Worm (Caenorhabditis elegans) whole organism, young adult: ENCODE measurements around the gene R07E5.4.
A peak's percentile ranks its signal among the peaks of the same experiment; 100 is the strongest.

Experiments used
- B0261.1 ChIP-seq: sonication (generic microtip); optimal IDR thresholded peaks from 2 replicates; lab custom pipeline; 2016; ENCODE audit warnings: mild to moderate bottlenecking, missing genetic modification characterization, moderate library complexity, missing compliant biosample characterization
- F10E7.11 ChIP-seq: sonication (generic microtip); optimal IDR thresholded peaks from 2 replicates; lab custom pipeline; 2017; ENCODE audit warnings: mild to moderate bottlenecking, missing genetic modification characterization, moderate library complexity, missing compliant biosample characterization
- F33H1.4 ChIP-seq: fragments of 200-800 bp; sonication (Bioruptor generic); IDR thresholded peaks from 2 replicates; pipeline ENCODE4 v1.3.6; 2022; ENCODE audit warnings: missing genetic modification reagents, missing genetic modification characterization, missing compliant biosample characterization
- F39B2.1 ChIP-seq: fragments of 200-800 bp; sonication (Bioruptor generic); IDR thresholded peaks from 2 replicates; pipeline ENCODE4 v1.3.6; 2022; ENCODE audit warnings: missing genetic modification reagents, missing genetic modification characterization, missing compliant biosample characterization
- Y56A3A.18 ChIP-seq: fragments of 200-800 bp; sonication (Bioruptor generic); IDR thresholded peaks from 2 replicates; pipeline ENCODE4 v1.3.6; 2022; ENCODE audit warnings: missing genetic modification reagents, missing genetic modification characterization, missing compliant biosample characterization
- attf-6 ChIP-seq: fragments of 200-800 bp; sonication (Bioruptor generic); IDR thresholded peaks from 2 replicates; pipeline ENCODE4 v1.3.6; 2022; ENCODE audit warnings: missing genetic modification reagents, missing genetic modification characterization, missing compliant biosample characterization
- bed-1 ChIP-seq: fragments of 200-800 bp; sonication (Bioruptor generic); IDR thresholded peaks from 2 replicates; pipeline ENCODE4 v1.3.6; 2022; ENCODE audit warnings: missing genetic modification reagents, missing genetic modification characterization, missing compliant biosample characterization
- bed-2 ChIP-seq: fragments of 200-800 bp; sonication (Bioruptor generic); IDR thresholded peaks from 2 replicates; pipeline ENCODE4 v1.3.6; 2022; ENCODE audit warnings: missing genetic modification reagents, missing genetic modification characterization, missing compliant biosample characterization
- ccch-3 ChIP-seq: fragments of 200-800 bp; sonication (Bioruptor generic); optimal IDR thresholded peaks from 2 replicates; lab custom pipeline; 2018; ENCODE audit warnings: mild to moderate bottlenecking, missing genetic modification characterization, missing compliant biosample characterization
- cebp-1 ChIP-seq, 2 experiments: fragments of 200-800 bp in 1 of 2; sonication (Bioruptor generic) in 1 of 2; sonication (generic microtip) in 1 of 2; IDR thresholded peaks in 1 of 2; optimal IDR thresholded peaks in 1 of 2; 2 replicates each; pipeline versions ENCODE4 v1.3.6 to Lab custom; 2017 to 2022; ENCODE audit warnings: missing compliant biosample characterization in 2 of 2, missing genetic modification characterization in 2 of 2, mild to moderate bottlenecking in 1 of 2, missing genetic modification reagents in 1 of 2, moderate library complexity in 1 of 2
- ceh-100 ChIP-seq: fragments of 200-800 bp; sonication (Bioruptor generic); IDR thresholded peaks from 2 replicates; pipeline ENCODE4 v1.3.6; 2022; ENCODE audit warnings: missing genetic modification reagents, missing genetic modification characterization, missing compliant biosample characterization
- ceh-79 ChIP-seq: sonication (generic microtip); optimal IDR thresholded peaks from 2 replicates; lab custom pipeline; 2017; ENCODE audit warnings: mild to moderate bottlenecking, missing genetic modification characterization, missing compliant biosample characterization
- die-1 ChIP-seq: sonication (generic microtip); optimal IDR thresholded peaks from 2 replicates; lab custom pipeline; 2016; ENCODE audit warnings: missing genotype, mild to moderate bottlenecking, missing genetic modification characterization, missing compliant biosample characterization
- dpff-1 ChIP-seq: sonication (generic microtip); optimal IDR thresholded peaks from 2 replicates; lab custom pipeline; 2017; ENCODE audit warnings: mild to moderate bottlenecking, missing genetic modification characterization, missing compliant biosample characterization
- efl-1 ChIP-seq: fragments of 150-350 bp; optimal IDR thresholded peaks from 2 replicates; lab custom pipeline; 2014; ENCODE audit warnings: missing biosample characterization, missing genetic modification reagents, missing genetic modification characterization
- egrh-3 ChIP-seq: fragments of 200-800 bp; sonication (Bioruptor generic); IDR thresholded peaks from 2 replicates; pipeline ENCODE4 v1.3.6; 2022; ENCODE audit warnings: missing genetic modification reagents, missing genetic modification characterization, missing compliant biosample characterization
- fkh-3 ChIP-seq: sonication (generic microtip); optimal IDR thresholded peaks from 2 replicates; lab custom pipeline; 2016; ENCODE audit warnings: mild to moderate bottlenecking, missing genetic modification characterization, missing compliant biosample characterization
- hlh-26 ChIP-seq: fragments of 200-800 bp; sonication (Bioruptor generic); conservative IDR thresholded peaks from 2 replicates; pipeline ENCODE4 v1.3.6; 2022; ENCODE audit warnings: missing genetic modification reagents, missing genetic modification characterization, missing compliant biosample characterization
- hsf-1 ChIP-seq: fragments of 200-800 bp; sonication (Bioruptor generic); IDR thresholded peaks from 2 replicates; pipeline ENCODE4 v1.3.6; 2022; ENCODE audit warnings: missing genetic modification reagents, missing genetic modification characterization, missing compliant biosample characterization
- lag-1 ChIP-seq: fragments of 200-800 bp; sonication (Bioruptor generic); IDR thresholded peaks from 2 replicates; pipeline ENCODE4 v1.3.6; 2022; ENCODE audit warnings: missing genetic modification reagents, missing genetic modification characterization, missing compliant biosample characterization
- lir-1 ChIP-seq: fragments of 200-800 bp; sonication (Bioruptor generic); conservative IDR thresholded peaks from 2 replicates; pipeline ENCODE4 v1.3.6; 2022; ENCODE audit warnings: missing genetic modification reagents, missing genetic modification characterization, missing compliant biosample characterization
- madf-3 ChIP-seq: fragments of 200-800 bp; sonication (Bioruptor generic); IDR thresholded peaks from 2 replicates; pipeline ENCODE4 v1.3.6; 2022; ENCODE audit warnings: missing genetic modification reagents, missing genetic modification characterization, missing compliant biosample characterization
- madf-6 ChIP-seq: fragments of 200-800 bp; sonication (Bioruptor generic); IDR thresholded peaks from 2 replicates; pipeline ENCODE4 v1.3.6; 2022; ENCODE audit warnings: missing genetic modification reagents, missing genetic modification characterization, missing compliant biosample characterization
- nhr-120 ChIP-seq: fragments of 200-800 bp; sonication (Bioruptor generic); IDR thresholded peaks from 2 replicates; pipeline ENCODE4 v1.3.6; 2022; ENCODE audit warnings: missing genetic modification characterization, missing compliant biosample characterization
- nhr-80 ChIP-seq: sonication (generic microtip); optimal IDR thresholded peaks from 2 replicates; lab custom pipeline; 2016; ENCODE audit warnings: missing genetic modification characterization, missing compliant biosample characterization
- pbrm-1 ChIP-seq: fragments of 200-800 bp; sonication (Bioruptor generic); IDR thresholded peaks from 2 replicates; pipeline ENCODE4 v1.3.6; 2022; ENCODE audit warnings: missing genetic modification reagents, missing genetic modification characterization, missing compliant biosample characterization
- pha-4 ChIP-seq: fragments of 150-350 bp; sonication (generic microtip); optimal IDR thresholded peaks from 2 replicates; lab custom pipeline; 2014; ENCODE audit warnings: missing biosample characterization, missing genetic modification reagents, missing genetic modification characterization
- rcor-1 ChIP-seq: fragments of 200-800 bp; sonication (Bioruptor generic); IDR thresholded peaks from 2 replicates; pipeline ENCODE4 v1.3.6; 2022; ENCODE audit warnings: missing genetic modification reagents, missing genetic modification characterization, missing compliant biosample characterization
- rpc-1 ChIP-seq, 2 experiments: fragments of 150-350 bp in 1 of 2; sonication (generic microtip) in 1 of 2; optimal IDR thresholded peaks; 2 replicates each; lab custom pipeline; 2014 to 2018; ENCODE audit warnings: missing biosample characterization in 1 of 2, missing genetic modification characterization in 1 of 2, missing genetic modification reagents in 1 of 2, missing genotype in 1 of 2
- sea-2 ChIP-seq: fragments of 200-800 bp; sonication (Bioruptor generic); IDR thresholded peaks from 2 replicates; pipeline ENCODE4 v1.3.6; 2022; ENCODE audit warnings: missing genetic modification characterization, missing compliant biosample characterization
- snpc-1.1 ChIP-seq: sonication (generic microtip); optimal IDR thresholded peaks from 2 replicates; lab custom pipeline; 2017; ENCODE audit warnings: missing genetic modification characterization, mild to moderate bottlenecking, missing compliant biosample characterization, antibody characterized with exemption, moderate library complexity, missing genotype, missing genetic modification reagents; ENCODE audit not compliant: insufficient read depth
- snpc-3.4 ChIP-seq: sonication (generic microtip); optimal IDR thresholded peaks from 2 replicates; lab custom pipeline; 2017; ENCODE audit warnings: missing genetic modification characterization, mild to moderate bottlenecking, missing compliant biosample characterization, antibody characterized with exemption, moderate library complexity, missing genotype, missing genetic modification reagents
- tlf-1 ChIP-seq: fragments of 200-800 bp; sonication (Bioruptor generic); optimal IDR thresholded peaks from 2 replicates; lab custom pipeline; 2018; ENCODE audit warnings: mild to moderate bottlenecking, missing genetic modification characterization, missing compliant biosample characterization
- unc-62 ChIP-seq: fragments of 150-350 bp; optimal IDR thresholded peaks from 2 replicates; lab custom pipeline; 2014; ENCODE audit warnings: missing biosample characterization, missing genetic modification reagents, missing genetic modification characterization
- xnd-1 ChIP-seq: sonication (generic microtip); optimal IDR thresholded peaks from 2 replicates; lab custom pipeline; 2016; ENCODE audit warnings: missing genotype, missing genetic modification reagents, missing genetic modification characterization, missing compliant biosample characterization
- zfh-2 ChIP-seq: fragments of 200-800 bp; sonication (Bioruptor generic); conservative IDR thresholded peaks from 2 replicates; pipeline ENCODE4 v1.3.6; 2022; ENCODE audit warnings: missing genetic modification reagents, missing genetic modification characterization, missing compliant biosample characterization
- zim-3 ChIP-seq: sonication (generic microtip); optimal IDR thresholded peaks from 2 replicates; lab custom pipeline; 2017; ENCODE audit warnings: mild to moderate bottlenecking, missing genetic modification characterization, moderate library complexity, missing compliant biosample characterization
- ztf-18 ChIP-seq: sonication (generic microtip); optimal IDR thresholded peaks from 2 replicates; lab custom pipeline; 2016; ENCODE audit warnings: missing genotype, mild to moderate bottlenecking, missing genetic modification characterization, missing compliant biosample characterization
- ztf-26 ChIP-seq: sonication (generic microtip); optimal IDR thresholded peaks from 2 replicates; lab custom pipeline; 2017; ENCODE audit warnings: missing genetic modification characterization, missing compliant biosample characterization
- ztf-28 ChIP-seq: fragments of 200-800 bp; sonication (Bioruptor generic); IDR thresholded peaks from 2 replicates; pipeline ENCODE4 v1.3.6; 2022; ENCODE audit warnings: missing genetic modification reagents, missing genetic modification characterization, missing compliant biosample characterization
- ztf-6 ChIP-seq: fragments of 200-800 bp; sonication (Bioruptor generic); IDR thresholded peaks from 2 replicates; pipeline ENCODE4 v1.3.6; 2022; ENCODE audit warnings: missing genetic modification reagents, missing genetic modification characterization, missing compliant biosample characterization

The R07E5.4 gene

DNA sequence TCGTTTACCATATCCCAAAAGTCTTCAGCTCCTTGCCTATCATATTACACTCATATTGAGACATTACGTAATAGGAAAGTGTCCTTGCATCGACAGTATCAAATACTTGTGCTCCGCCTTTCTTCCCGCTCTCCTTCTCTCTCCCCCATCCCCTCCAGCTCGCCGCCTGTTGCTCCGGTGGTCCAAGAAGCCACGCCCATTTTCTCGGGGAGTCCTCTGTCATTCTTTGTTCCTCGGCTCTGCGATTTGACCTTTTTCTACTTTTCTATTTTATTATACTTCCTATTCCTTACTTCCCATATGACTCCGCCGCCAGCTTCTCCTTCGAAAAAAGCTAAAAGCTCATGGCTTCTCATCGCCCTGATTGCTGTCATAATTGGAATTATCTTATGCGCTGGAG lies 38.2 kb upstream of the R07E5.4 start, which contains the start of gene mnp-1:
TSS of gene mnp-1 (plus strand) at position 211 of the 400 bp plus-strand sequence.
- no peak for TF ChIP-seq ztf-18 (tag; lab: Kevin White, UChicago)
- no peak for TF ChIP-seq tlf-1 (GFP tag; lab: Kevin White, UChicago)
- TF ChIP-seq hlh-26 (GFP tag; lab: Robert Waterston, UW) = no peak
- no peak for TF ChIP-seq ceh-100 (GFP tag; lab: Robert Waterston, UW)
- no peak for TF ChIP-seq pbrm-1 (GFP tag; lab: Robert Waterston, UW)
- TF ChIP-seq F39B2.1 (GFP tag; lab: Robert Waterston, UW) = no peak

DNA sequence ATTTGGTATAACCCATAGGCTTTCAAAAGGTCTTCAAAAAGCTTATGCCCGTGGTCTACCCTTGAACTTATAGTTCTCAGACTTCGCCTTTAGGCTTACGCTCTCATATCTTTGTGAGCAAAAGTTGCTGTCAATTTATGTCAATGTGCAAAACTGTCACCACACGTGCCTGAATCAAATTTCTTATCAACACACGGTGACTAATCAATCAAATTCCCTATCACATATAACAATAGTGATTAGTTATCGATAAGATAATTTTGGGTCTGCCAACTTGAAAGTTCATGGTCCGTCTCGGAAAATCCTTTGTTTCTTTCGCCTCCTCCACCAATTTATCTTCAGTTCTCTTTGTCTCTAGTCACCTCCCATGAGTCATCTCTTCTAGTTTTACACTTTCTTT lies 37.2 kb upstream of the R07E5.4 start:
- peak; percentile 34 for TF ChIP-seq nhr-80 (tag; lab: Kevin White, UChicago)
- TF ChIP-seq madf-3 (GFP tag; lab: Robert Waterston, UW) = no peak

DNA sequence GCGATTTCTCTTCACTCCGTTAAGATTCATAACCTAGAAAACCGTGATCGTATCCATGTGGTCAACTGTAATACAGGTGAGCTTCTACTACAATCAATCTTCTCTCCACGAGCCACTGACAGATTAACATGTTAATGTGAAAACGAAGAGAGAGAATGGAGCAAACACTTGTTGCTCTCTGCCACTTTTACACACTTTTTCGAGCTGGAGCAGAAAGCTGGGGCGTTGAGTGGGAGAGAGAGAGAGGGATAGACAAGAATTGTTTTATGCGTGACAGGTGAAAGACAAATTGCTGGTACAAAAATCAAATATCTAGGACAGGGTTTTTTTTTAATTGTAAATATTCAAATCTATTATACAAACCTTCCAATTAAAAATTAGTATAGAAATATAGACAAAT lies 36.3 kb upstream of the R07E5.4 start:
- no peak for TF ChIP-seq tlf-1 (GFP tag; lab: Kevin White, UChicago)
- TF ChIP-seq nhr-120 (GFP tag; lab: Robert Waterston, UW) = no peak
- TF ChIP-seq rcor-1 (GFP tag; lab: Robert Waterston, UW) = no peak
- TF ChIP-seq snpc-3.4 (tag; lab: Kevin White, UChicago) = no peak
- no peak for TF ChIP-seq lag-1 (GFP tag; lab: Robert Waterston, UW)
- no peak for TF ChIP-seq B0261.1
- TF ChIP-seq lir-1 (GFP tag; lab: Robert Waterston, UW) = no peak
- no peak for TF ChIP-seq F33H1.4 (GFP tag; lab: Robert Waterston, UW)
- TF ChIP-seq rpc-1 (optimal IDR thresholded peaks at IDR 0.05; lab: Kevin White, UChicago) = no peak
- TF ChIP-seq rpc-1 (tag; optimal IDR thresholded peaks at IDR 0.05; lab: Kevin White, UChicago) = no peak
- no peak for TF ChIP-seq Y56A3A.18 (GFP tag; lab: Robert Waterston, UW)
- no peak for TF ChIP-seq bed-1 (GFP tag; lab: Robert Waterston, UW)
- TF ChIP-seq unc-62 (GFP tag; lab: Kevin White, UChicago) = no peak
- no peak for TF ChIP-seq attf-6 (GFP tag; lab: Robert Waterston, UW)
- TF ChIP-seq, all 124 proteins: peak for 0

DNA sequence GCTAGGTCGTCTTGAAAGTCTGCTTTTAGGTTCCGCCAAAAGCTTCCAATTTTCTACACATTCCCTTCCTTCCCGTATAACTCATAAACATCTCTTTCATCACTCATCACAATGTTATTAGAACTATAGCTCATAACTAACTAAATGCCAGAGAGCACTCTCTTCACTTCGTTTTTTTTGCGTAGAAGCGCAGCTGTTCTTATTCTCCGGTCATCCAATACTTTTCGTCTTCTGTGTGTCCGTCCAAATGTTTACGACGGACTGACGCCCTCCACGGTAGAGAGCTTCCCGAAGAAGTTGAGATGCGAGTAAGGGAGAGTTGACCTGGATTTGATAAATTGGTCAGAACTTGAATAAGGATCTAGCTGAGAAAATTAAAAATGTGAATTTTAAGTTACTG lies 35.4 kb upstream of the R07E5.4 start:
- TF ChIP-seq cebp-1 (GFP tag; IDR thresholded peaks at IDR 0.05; lab: Robert Waterston, UW) = no peak
- TF ChIP-seq cebp-1 (tag; optimal IDR thresholded peaks at IDR 0.05; lab: Kevin White, UChicago) = no peak
- TF ChIP-seq efl-1 (GFP tag; lab: Kevin White, UChicago) = no peak
- no peak for TF ChIP-seq bed-2 (GFP tag; lab: Robert Waterston, UW)
- TF ChIP-seq fkh-3 (tag; lab: Kevin White, UChicago) = no peak
- no peak for TF ChIP-seq pha-4 (tag; lab: Kevin White, UChicago)
- TF ChIP-seq ztf-6 (GFP tag; lab: Robert Waterston, UW) = no peak
- no peak for TF ChIP-seq sea-2
- no peak for TF ChIP-seq ccch-3 (GFP tag; lab: Kevin White, UChicago)
- no peak for TF ChIP-seq hlh-26 (GFP tag; lab: Robert Waterston, UW)
- TF ChIP-seq nhr-120 (GFP tag; lab: Robert Waterston, UW) = no peak
- TF ChIP-seq dpff-1 (tag; lab: Kevin White, UChicago) = no peak
- TF ChIP-seq zim-3 (tag; lab: Kevin White, UChicago) = no peak
- TF ChIP-seq ztf-28 (GFP tag; lab: Robert Waterston, UW) = no peak

DNA sequence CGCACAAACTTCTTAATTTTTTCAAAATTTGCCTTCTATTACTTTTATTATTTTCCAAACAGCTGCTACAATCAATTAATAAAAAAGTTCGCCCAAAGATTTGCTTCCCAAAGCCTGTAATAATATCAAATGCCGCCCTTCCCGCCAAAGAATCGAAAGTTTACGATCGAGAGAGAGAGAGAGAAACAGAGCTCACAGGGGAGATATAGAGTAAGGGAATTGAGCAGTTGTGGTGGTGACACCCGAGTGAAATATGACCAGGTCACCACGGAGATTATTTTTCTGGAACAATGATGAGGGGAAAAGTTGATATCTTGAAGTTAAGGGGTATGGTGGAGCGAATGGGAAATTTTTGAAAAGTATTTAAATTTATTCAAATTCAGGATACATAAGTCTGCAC lies 34.7 kb upstream of the R07E5.4 start:
- TF ChIP-seq snpc-1.1 (tag; lab: Kevin White, UChicago) (no peak), zfh-2 (GFP tag; lab: Robert Waterston, UW) (no peak), madf-6 (GFP tag; lab: Robert Waterston, UW) (no peak), rcor-1 (GFP tag; lab: Robert Waterston, UW) (no peak), tlf-1 (GFP tag; lab: Kevin White, UChicago) (no peak), fkh-3 (tag; lab: Kevin White, UChicago) (no peak), xnd-1 (tag; lab: Kevin White, UChicago) (no peak), ceh-79 (tag; lab: Kevin White, UChicago) (no peak), ztf-28 (GFP tag; lab: Robert Waterston, UW) (no peak), F10E7.11 (tag; lab: Kevin White, UChicago) (no peak), egrh-3 (GFP tag; lab: Robert Waterston, UW) (no peak), die-1 (no peak), hlh-26 (GFP tag; lab: Robert Waterston, UW) (no peak), ztf-26 (tag; lab: Kevin White, UChicago) (no peak), hsf-1 (GFP tag; lab: Robert Waterston, UW) (no peak)
